Worm (Caenorhabditis elegans): ENCODE data around the gene M163.1.

The M163.1 gene

DNA sequence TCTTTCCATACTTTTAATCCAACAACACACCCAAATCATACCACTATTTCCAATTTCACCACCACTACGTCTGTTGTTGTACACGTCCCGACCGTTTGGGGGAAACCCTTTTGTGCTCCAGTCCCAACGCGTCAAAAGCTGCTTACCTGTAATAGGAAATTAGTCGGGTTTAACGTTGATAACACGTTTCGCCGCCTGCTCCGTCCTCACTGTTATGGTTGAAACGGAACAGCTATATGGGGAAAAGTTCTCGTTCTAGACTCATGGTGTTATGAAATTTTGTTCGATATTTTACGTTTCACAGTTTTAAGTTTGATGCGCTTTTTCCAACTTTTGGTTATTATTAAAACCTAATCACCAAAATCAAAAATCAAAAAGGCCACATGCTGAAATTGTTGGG is 32.3 kb upstream of the M163.1 start:
- TF ChIP-seq ekl-4 (GFP tag; IDR thresholded peaks at IDR 0.05), result no peak
- TF ChIP-seq nhr-80 (tag; optimal IDR thresholded peaks at IDR 0.05), result peak; percentile 34

DNA sequence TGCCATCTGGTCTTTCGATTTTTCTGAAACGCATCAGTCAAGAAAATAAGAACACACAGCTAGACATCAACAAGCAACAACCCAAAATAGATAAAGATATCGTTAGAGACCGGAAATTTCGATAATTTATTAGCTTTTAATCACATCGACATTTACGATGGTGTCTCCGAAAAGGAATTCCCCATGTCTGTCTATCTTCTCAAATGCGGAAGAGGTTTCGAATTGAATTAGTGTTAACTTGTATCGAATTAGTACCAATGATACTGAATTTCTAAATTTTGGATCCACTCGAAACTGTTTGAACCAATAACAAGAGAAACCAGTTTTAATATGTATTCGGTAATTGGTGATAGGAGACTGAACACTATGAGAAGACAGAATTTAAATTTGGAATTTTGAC is 31.0 kb upstream of the M163.1 start:
- no peak for TF ChIP-seq unc-62 (GFP tag; optimal IDR thresholded peaks at IDR 0.05)
- no peak for TF ChIP-seq athp-1 (tag; optimal IDR thresholded peaks at IDR 0.05)
- TF ChIP-seq zfh-2 (GFP tag; conservative IDR thresholded peaks at IDR 0.05), result no peak
- no peak for TF ChIP-seq pbrm-1 (GFP tag; IDR thresholded peaks at IDR 0.05)
- TF ChIP-seq sdz-38 (tag; optimal IDR thresholded peaks at IDR 0.05), result no peak
- TF ChIP-seq F22D6.2 (tag; optimal IDR thresholded peaks at IDR 0.05), result no peak
- no peak for TF ChIP-seq sea-2 (GFP tag; IDR thresholded peaks at IDR 0.05)
- no peak for TF ChIP-seq ztf-25 (GFP tag; IDR thresholded peaks at IDR 0.05)
- TF ChIP-seq K12H6.12 (tag; optimal IDR thresholded peaks at IDR 0.05), result no peak
- TF ChIP-seq Y67H2A.10 (GFP tag; conservative IDR thresholded peaks at IDR 0.05), result no peak
- TF ChIP-seq somi-1 (GFP tag; optimal IDR thresholded peaks at IDR 0.05), result no peak
- no peak for TF ChIP-seq pha-4 (tag; optimal IDR thresholded peaks at IDR 0.05)
- TF ChIP-seq egl-44 (GFP tag; IDR thresholded peaks at IDR 0.05), result no peak
- TF ChIP-seq hlh-12 (tag; optimal IDR thresholded peaks at IDR 0.05), result no peak

DNA sequence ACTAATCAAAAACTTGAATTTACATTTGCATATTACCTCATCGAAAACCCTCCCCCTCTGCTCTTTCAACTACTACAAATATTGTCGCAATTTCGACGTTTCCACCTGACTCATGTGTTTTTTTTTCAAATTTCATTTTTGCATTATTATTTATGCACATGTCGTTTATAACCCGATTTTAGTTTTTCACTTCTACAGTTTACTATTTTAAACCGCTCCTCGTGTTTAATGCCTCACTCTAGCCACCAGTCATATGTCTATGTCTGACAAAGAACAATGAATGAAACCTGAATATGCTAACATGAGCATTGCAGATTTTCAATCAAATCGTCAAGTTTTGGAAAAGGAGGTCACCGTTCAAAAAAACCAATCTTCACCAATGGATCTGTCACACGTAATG is 30.5 kb upstream of the M163.1 start, which contains the start of gene T24C2.5:
T24C2.5 (plus strand) TSS at position 301 of the 400 bp plus-strand sequence.
- TF ChIP-seq lsl-1 (GFP tag; optimal IDR thresholded peaks at IDR 0.05) (no peak), hmg-1.2 (GFP tag; IDR thresholded peaks at IDR 0.05) (no peak), K11D2.4 (GFP tag; IDR thresholded peaks at IDR 0.05) (no peak), madf-3 (GFP tag; IDR thresholded peaks at IDR 0.05) (no peak), ZK185.1 (tag; optimal IDR thresholded peaks at IDR 0.05; ENCODE audit: poor library complexity, severe bottlenecking) (no peak), C06A6.2 (GFP tag; conservative IDR thresholded peaks at IDR 0.05) (no peak), T26A5.8 (tag; optimal IDR thresholded peaks at IDR 0.05) (no peak), ets-4 (GFP tag; optimal IDR thresholded peaks at IDR 0.05) (no peak), Y53G8AR.9 (GFP tag; conservative IDR thresholded peaks at IDR 0.05) (no peak), ztf-26 (tag; optimal IDR thresholded peaks at IDR 0.05) (no peak), let-526 (GFP tag; IDR thresholded peaks at IDR 0.05) (no peak), C17E4.6 (GFP tag; IDR thresholded peaks at IDR 0.05) (no peak), B0261.1 (tag; optimal IDR thresholded peaks at IDR 0.05) (no peak), ceh-40 (GFP tag; IDR thresholded peaks at IDR 0.05) (no peak), hmg-20 (GFP tag; IDR thresholded peaks at IDR 0.05) (no peak), ztf-25 (GFP tag; IDR thresholded peaks at IDR 0.05) (no peak), nhr-179 (tag; optimal IDR thresholded peaks at IDR 0.05) (no peak), let-607 (tag; optimal IDR thresholded peaks at IDR 0.05) (no peak), rcor-1 (GFP tag; IDR thresholded peaks at IDR 0.05) (no peak)

ce11 chrX:14530107-14530506 is 26.5 kb upstream of the M163.1 start, which contains the start of gene nspc-20:
Gene nspc-20, minus strand, starts transcription at chrX:14530207.
- TF ChIP-seq dpl-1 (GFP tag; optimal IDR thresholded peaks at IDR 0.05) (no peak), ZK185.1 (tag; optimal IDR thresholded peaks at IDR 0.05; ENCODE audit: poor library complexity, severe bottlenecking) (no peak), rec-8 (tag; optimal IDR thresholded peaks at IDR 0.05) (no peak), akir-1 (GFP tag; optimal IDR thresholded peaks at IDR 0.05) (no peak), mes-4 (tag; optimal IDR thresholded peaks at IDR 0.05) (no peak), hlh-26 (GFP tag; conservative IDR thresholded peaks at IDR 0.05) (no peak), pha-4 (tag; optimal IDR thresholded peaks at IDR 0.05) (no peak), attf-6 (GFP tag; IDR thresholded peaks at IDR 0.05) (no peak), snpc-1.3 (tag; optimal IDR thresholded peaks at IDR 0.05; ENCODE audit: insufficient read depth) (no peak)

Measured in whole organism, young adult.